Fruit fly (Drosophila melanogaster): ENCODE measurements around the gene Sgs7.

- TF ChIP-seq fu2 (GFP tag; optimal IDR thresholded peaks at IDR 0.05) (no peak), fru (optimal IDR thresholded peaks at IDR 0.05) (no peak), CG9797 (GFP tag; optimal IDR thresholded peaks at IDR 0.05) (no peak), CG5245 (GFP tag; optimal IDR thresholded peaks at IDR 0.05) (no peak), pum (GFP tag; optimal IDR thresholded peaks at IDR 0.05) (no peak), CG4820 (GFP tag; optimal IDR thresholded peaks at IDR 0.05) (no peak), hkb (optimal IDR thresholded peaks at IDR 0.05) (no peak), hkb (GFP tag; IDR thresholded peaks at IDR 0.05) (0 out of 2 replicates have a peak, but pooled peaks have one; percentile 8), CG12236 (GFP tag; optimal IDR thresholded peaks at IDR 0.05) (no peak), klu (GFP tag; IDR thresholded peaks at IDR 0.05) (no peak)
Measured at dm6 chr3L:11485956-11486609, 23.6 kb upstream of the Sgs7 start.
